Fruit fly (Drosophila melanogaster): Measurements from ENCODE around the gene CG34426.

Gene CG34426

DNA sequence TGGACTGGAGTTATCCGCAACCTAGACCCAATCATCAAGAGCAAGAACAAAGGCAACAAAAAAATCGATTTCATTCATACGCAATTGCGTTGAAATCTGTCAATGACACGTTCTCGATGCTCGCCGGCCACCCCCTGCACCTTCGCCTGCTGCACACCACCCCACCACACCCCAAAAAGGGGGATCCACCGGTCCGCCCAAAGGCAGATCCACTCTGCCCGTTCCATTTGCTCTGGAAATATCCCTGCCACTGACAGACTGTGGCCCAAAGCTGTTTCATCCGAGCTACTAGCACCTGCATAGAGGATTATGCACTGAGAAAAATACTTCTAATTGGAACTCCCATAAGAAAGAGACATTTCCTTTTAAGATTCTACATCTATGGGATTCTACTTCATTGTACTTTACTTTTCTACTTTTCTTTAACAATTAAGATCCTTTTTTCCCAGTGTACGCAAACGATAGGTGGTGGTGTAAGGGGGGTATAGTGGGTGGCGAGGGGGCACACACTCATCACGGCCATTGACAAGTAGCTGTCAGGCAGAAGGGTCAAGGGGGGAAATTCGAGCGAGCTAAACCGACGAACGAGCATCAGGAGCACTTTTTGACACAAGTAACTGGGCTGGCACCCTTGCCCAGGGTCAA, 21.6 kb downstream of the CG34426 start (continued):
- no peak for TF ChIP-seq Ravus (GFP tag; IDR thresholded peaks at IDR 0.05)
- TF ChIP-seq ato (GFP tag; IDR thresholded peaks at IDR 0.05; ENCODE audit: partially characterized antibody), result no peak
- peak; percentile 78 for TF ChIP-seq Ets65A (GFP tag)
- no peak for TF ChIP-seq Eip74EF (GFP tag; optimal IDR thresholded peaks at IDR 0.05)
- peak; percentile 3 for TF ChIP-seq Fer3 (tag; optimal IDR thresholded peaks at IDR 0.05)
- no peak for TF ChIP-seq stc (GFP tag; IDR thresholded peaks at IDR 0.05)
- TF ChIP-seq CG6689 (GFP tag; IDR thresholded peaks at IDR 0.05), result peak; percentile 68
- no peak for TF ChIP-seq CG10274 (GFP tag; optimal IDR thresholded peaks at IDR 0.05)
- no peak for TF ChIP-seq CG2199 (GFP tag; IDR thresholded peaks at IDR 0.05)
- no peak for TF ChIP-seq tna (GFP tag; IDR thresholded peaks at IDR 0.05; ENCODE audit: partially characterized antibody)
- no peak for TF ChIP-seq crp (GFP tag; optimal IDR thresholded peaks at IDR 0.05)
- no peak for TF ChIP-seq CG12299 (tag; optimal IDR thresholded peaks at IDR 0.05)
- no peak for TF ChIP-seq Bgb (GFP tag; IDR thresholded peaks at IDR 0.05; ENCODE audit: partially characterized antibody)
- no peak for TF ChIP-seq CG13894 (tag; optimal IDR thresholded peaks at IDR 0.05)
- no peak for TF ChIP-seq ham (GFP tag; IDR thresholded peaks at IDR 0.05)
- TF ChIP-seq tll (GFP tag; optimal IDR thresholded peaks at IDR 0.05), result no peak
- TF ChIP-seq CG8478 (optimal IDR thresholded peaks at IDR 0.05), result no peak
- TF ChIP-seq CG10431 (GFP tag; optimal IDR thresholded peaks at IDR 0.05), result no peak
- no peak for TF ChIP-seq Mes4 (GFP tag; optimal IDR thresholded peaks at IDR 0.05)
- TF ChIP-seq CG13775 (GFP tag; optimal IDR thresholded peaks at IDR 0.05), result peak; percentile 46
- TF ChIP-seq CG7987 (GFP tag; optimal IDR thresholded peaks at IDR 0.05), result no peak
- no peak for TF ChIP-seq CG1233 (GFP tag; optimal IDR thresholded peaks at IDR 0.05)
- no peak for TF ChIP-seq CG6654 (GFP tag; optimal IDR thresholded peaks at IDR 0.05)
- TF ChIP-seq Dip2 (GFP tag; IDR thresholded peaks at IDR 0.05), result no peak
- TF ChIP-seq otp (GFP tag; IDR thresholded peaks at IDR 0.05), result peak; percentile 49; the same call in 1 of the 3 replicates
- TF ChIP-seq B-H2 (GFP tag; optimal IDR thresholded peaks at IDR 0.05), result no peak
- no peak for TF ChIP-seq CG14860 (GFP tag; IDR thresholded peaks at IDR 0.05; ENCODE audit: partially characterized antibody)
- no peak for TF ChIP-seq CG2875 (GFP tag; optimal IDR thresholded peaks at IDR 0.05)
- no peak for TF ChIP-seq zfh2 (GFP tag; optimal IDR thresholded peaks at IDR 0.05)
- TF ChIP-seq CG3065 (GFP tag; optimal IDR thresholded peaks at IDR 0.05), result no peak
- no peak for TF ChIP-seq usp (GFP tag; optimal IDR thresholded peaks at IDR 0.05)
- TF ChIP-seq bbx (GFP tag; IDR thresholded peaks at IDR 0.05; ENCODE audit: partially characterized antibody), result no peak
- peak; percentile 11 for TF ChIP-seq CG10147 (GFP tag; optimal IDR thresholded peaks at IDR 0.05)
- TF ChIP-seq CG13296 (GFP tag; optimal IDR thresholded peaks at IDR 0.05), result no peak
- no peak for TF ChIP-seq Atf3 (GFP tag; optimal IDR thresholded peaks at IDR 0.05)
- peak; percentile 41; the same call in 1 of the 2 replicates for TF ChIP-seq CG10959 (GFP tag; IDR thresholded peaks at IDR 0.05)
- peak in 1 of 2 experiments; percentile 25 for TF ChIP-seq insv (GFP tag; optimal IDR thresholded peaks at IDR 0.05)
- TF ChIP-seq CG8388 (GFP tag; optimal IDR thresholded peaks at IDR 0.05), result peak; percentile 42
- TF ChIP-seq CG17361 (GFP tag; IDR thresholded peaks at IDR 0.05), result peak; percentile 68; the same call in 2 of the 3 replicates
- no peak for TF ChIP-seq Nf-YA (GFP tag; IDR thresholded peaks at IDR 0.05)
- TF ChIP-seq CG15514 (GFP tag; optimal IDR thresholded peaks at IDR 0.05), result peak; percentile 2
- peak; percentile 3 for TF ChIP-seq CG3407 (GFP tag; optimal IDR thresholded peaks at IDR 0.05)
- TF ChIP-seq slou (GFP tag; optimal IDR thresholded peaks at IDR 0.05), result no peak
- no peak for TF ChIP-seq Dp (GFP tag; optimal IDR thresholded peaks at IDR 0.05)
- TF ChIP-seq CG18764 (GFP tag; optimal IDR thresholded peaks at IDR 0.05), result no peak
- TF ChIP-seq CG3847 (GFP tag; IDR thresholded peaks at IDR 0.05), result peak; percentile 35; the same call in 1 of the 2 replicates
- peak; percentile 36 for TF ChIP-seq onecut (GFP tag; IDR thresholded peaks at IDR 0.05)
- TF ChIP-seq bsh (GFP tag; optimal IDR thresholded peaks at IDR 0.05), result peak; percentile 16 to 80
- no peak for TF ChIP-seq bigmax (GFP tag; optimal IDR thresholded peaks at IDR 0.05)

Measured in whole organism, embryonic.